Worm (Caenorhabditis elegans) whole organism, L2 larva: ENCODE results near the gene ZC190.6.
"Not testable (repeated sequence)": the region's sequence is repeated elsewhere in the genome, so short reads cannot be mapped to it uniquely, and the experiment has no call there.

Source experiments
- C34F6.9 ChIP-seq: fragments of 150-350 bp; optimal IDR thresholded peaks from 2 replicates; lab custom pipeline; 2014; ENCODE audit warnings: missing biosample characterization, missing genetic modification characterization
- R02D3.7 ChIP-seq: fragments of 150-350 bp; optimal IDR thresholded peaks from 2 replicates; lab custom pipeline; 2014; ENCODE audit warnings: missing biosample characterization, missing genetic modification characterization
- Y55F3AM.14 ChIP-seq: fragments of 200-800 bp; sonication (Bioruptor generic); optimal IDR thresholded peaks from 2 replicates; lab custom pipeline; 2018; ENCODE audit warnings: mild to moderate bottlenecking, missing genetic modification characterization, missing compliant biosample characterization
- ZK546.5 ChIP-seq: sonication (generic microtip); optimal IDR thresholded peaks from 2 replicates; lab custom pipeline; 2017; ENCODE audit warnings: missing biosample characterization, missing genetic modification characterization
- alr-1 ChIP-seq: fragments of 150-350 bp; optimal IDR thresholded peaks from 2 replicates; lab custom pipeline; 2014; ENCODE audit warnings: missing biosample characterization, missing genetic modification characterization
- ama-1 ChIP-seq: fragments of 150-350 bp; optimal IDR thresholded peaks from 2 replicates; lab custom pipeline; 2018; ENCODE audit warnings: inconsistent platforms
- ceh-82 ChIP-seq: fragments of 150-350 bp; optimal IDR thresholded peaks from 2 replicates; lab custom pipeline; 2014; ENCODE audit warnings: missing biosample characterization, missing genetic modification characterization
- crh-2 ChIP-seq: sonication (generic microtip); optimal IDR thresholded peaks from 2 replicates; lab custom pipeline; 2017; ENCODE audit warnings: missing biosample characterization, missing genetic modification characterization
- egl-27 ChIP-seq: sonication (generic microtip); optimal IDR thresholded peaks from 3 replicates; lab custom pipeline; 2017; ENCODE audit warnings: missing biosample characterization, missing genetic modification reagents, missing genetic modification characterization
- elt-1 ChIP-seq: fragments of 150-350 bp; optimal IDR thresholded peaks from 2 replicates; lab custom pipeline; 2014; ENCODE audit warnings: missing biosample characterization, missing genetic modification characterization
- elt-3 ChIP-seq: sonication (generic microtip); optimal IDR thresholded peaks from 2 replicates; lab custom pipeline; 2017; ENCODE audit warnings: missing biosample characterization, missing genetic modification characterization
- fos-1 ChIP-seq: fragments of 150-350 bp; optimal IDR thresholded peaks from 2 replicates; lab custom pipeline; 2014; ENCODE audit warnings: missing biosample characterization, missing genetic modification characterization
- lin-11 ChIP-seq: fragments of 150-350 bp; sonication (generic microtip); optimal IDR thresholded peaks from 2 replicates; lab custom pipeline; 2014; ENCODE audit warnings: missing biosample characterization, missing genetic modification characterization, inconsistent platforms, mixed read lengths
- lsy-2 ChIP-seq, 2 experiments: fragments of 150-350 bp in 1 of 2; sonication (generic microtip) in 1 of 2; optimal IDR thresholded peaks; 2 replicates each; lab custom pipeline; 2014 to 2017; ENCODE audit warnings: missing biosample characterization in 2 of 2, missing genetic modification characterization in 2 of 2
- mab-5 ChIP-seq: fragments of 150-350 bp; optimal IDR thresholded peaks from 2 replicates; lab custom pipeline; 2014; ENCODE audit warnings: missing biosample characterization, missing genetic modification characterization
- mbf-1 ChIP-seq: sonication (generic microtip); optimal IDR thresholded peaks from 2 replicates; lab custom pipeline; 2017; ENCODE audit warnings: missing biosample characterization, missing genetic modification characterization
- nhr-10 ChIP-seq: sonication (generic microtip); optimal IDR thresholded peaks from 2 replicates; lab custom pipeline; 2017; ENCODE audit warnings: missing biosample characterization, missing genetic modification characterization
- nhr-11 ChIP-seq: fragments of 150-350 bp; optimal IDR thresholded peaks from 2 replicates; lab custom pipeline; 2014; ENCODE audit warnings: missing biosample characterization, missing genetic modification characterization
- nhr-12 ChIP-seq: fragments of 150-350 bp; optimal IDR thresholded peaks from 2 replicates; lab custom pipeline; 2014; ENCODE audit warnings: missing biosample characterization, missing genetic modification characterization
- nhr-21 ChIP-seq: fragments of 150-350 bp; optimal IDR thresholded peaks from 2 replicates; lab custom pipeline; 2014; ENCODE audit warnings: missing biosample characterization, missing genetic modification characterization
- nhr-237 ChIP-seq: fragments of 150-350 bp; optimal IDR thresholded peaks from 2 replicates; lab custom pipeline; 2014; ENCODE audit warnings: missing biosample characterization, missing genetic modification characterization
- nhr-25 ChIP-seq: fragments of 150-350 bp; sonication (generic microtip); optimal IDR thresholded peaks from 3 replicates; lab custom pipeline; 2014; ENCODE audit warnings: missing biosample characterization, missing genetic modification characterization
- nhr-6 ChIP-seq: fragments of 150-350 bp; optimal IDR thresholded peaks from 2 replicates; lab custom pipeline; 2014; ENCODE audit warnings: missing biosample characterization, missing genetic modification characterization
- nhr-77 ChIP-seq: fragments of 150-350 bp; optimal IDR thresholded peaks from 2 replicates; lab custom pipeline; 2014; ENCODE audit warnings: missing biosample characterization, missing genetic modification characterization
- sem-4 ChIP-seq: fragments of 150-350 bp; optimal IDR thresholded peaks from 2 replicates; lab custom pipeline; 2014; ENCODE audit warnings: missing biosample characterization, missing genetic modification reagents, missing genetic modification characterization
- skn-1 ChIP-seq: sonication (generic microtip); optimal IDR thresholded peaks from 2 replicates; lab custom pipeline; 2017; ENCODE audit warnings: missing biosample characterization, missing genetic modification characterization
- sma-3 ChIP-seq: sonication (generic microtip); optimal IDR thresholded peaks from 2 replicates; lab custom pipeline; 2016; ENCODE audit warnings: missing genetic modification reagents, missing genetic modification characterization, missing compliant biosample characterization
- snpc-4 ChIP-seq: fragments of 150-350 bp; optimal IDR thresholded peaks from 2 replicates; lab custom pipeline; 2014; ENCODE audit warnings: missing biosample characterization, missing genetic modification characterization
- unc-39 ChIP-seq: fragments of 150-350 bp; optimal IDR thresholded peaks from 2 replicates; lab custom pipeline; 2014; ENCODE audit warnings: missing biosample characterization, missing genetic modification characterization
- unc-62 ChIP-seq: fragments of 150-350 bp; optimal IDR thresholded peaks from 2 replicates; lab custom pipeline; 2014; ENCODE audit warnings: missing biosample characterization, missing genetic modification reagents, missing genetic modification characterization
- zag-1 ChIP-seq: fragments of 150-350 bp; optimal IDR thresholded peaks from 2 replicates; lab custom pipeline; 2014; ENCODE audit warnings: missing biosample characterization, missing genetic modification characterization
- ztf-1 ChIP-seq: fragments of 200-800 bp; sonication (Bioruptor generic); conservative IDR thresholded peaks from 2 replicates; pipeline ENCODE4 v1.3.6; 2022; ENCODE audit warnings: missing genetic modification characterization, missing compliant biosample characterization
- ztf-11 ChIP-seq: sonication (generic microtip); optimal IDR thresholded peaks from 2 replicates; lab custom pipeline; 2017; ENCODE audit warnings: missing biosample characterization, missing genetic modification characterization

Gene ZC190.6

ce11 chrV:8696218-8696617 is 19.1 kb upstream of the ZC190.6 start, which contains the start of gene ZC190.10:
Gene ZC190.10 (minus strand): TSS chrV:8696318.
- TF ChIP-seq mbf-1 (tag; lab: Kevin White, UChicago); Y55F3AM.14; nhr-12 (tag; lab: Kevin White, UChicago): not testable (repeated sequence)
- TF ChIP-seq, all 48 proteins: peak for 0; not testable (repeated sequence) for 48

DNA sequence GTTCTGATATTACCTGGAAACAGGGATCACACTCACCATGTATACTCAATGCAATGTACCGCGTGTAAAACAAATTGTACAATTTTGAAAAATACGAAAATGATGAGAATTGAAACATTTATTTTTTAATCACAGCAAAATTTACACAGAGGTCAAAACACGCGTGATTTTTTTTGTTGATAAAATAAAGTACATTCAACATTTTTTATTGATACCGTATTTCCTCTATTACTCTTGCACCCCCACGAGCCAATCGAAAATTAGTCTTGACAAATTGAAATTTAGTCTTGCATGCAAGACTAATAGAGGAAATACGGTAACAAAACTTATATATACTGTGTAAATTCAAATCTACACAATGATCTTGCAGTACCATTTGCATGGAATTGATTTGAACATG is 10.6 kb upstream of the ZC190.6 start, which contains the start of gene ZC190.8:
ZC190.8 (minus strand) TSS at position 101 of the 400 bp plus-strand sequence.
- TF ChIP-seq lsy-2 (tag; optimal IDR thresholded peaks at IDR 0.05; lab: Kevin White, UChicago): no peak
- no peak for TF ChIP-seq nhr-6 (tag; lab: Kevin White, UChicago)
- TF ChIP-seq ztf-11: no peak
- TF ChIP-seq unc-39 (tag; lab: Kevin White, UChicago): no peak
- TF ChIP-seq elt-1: no peak
- TF ChIP-seq egl-27 (tag; lab: Kevin White, UChicago): no peak
- TF ChIP-seq ceh-82: no peak
- no peak for TF ChIP-seq crh-2
- no peak for TF ChIP-seq ztf-1

DNA sequence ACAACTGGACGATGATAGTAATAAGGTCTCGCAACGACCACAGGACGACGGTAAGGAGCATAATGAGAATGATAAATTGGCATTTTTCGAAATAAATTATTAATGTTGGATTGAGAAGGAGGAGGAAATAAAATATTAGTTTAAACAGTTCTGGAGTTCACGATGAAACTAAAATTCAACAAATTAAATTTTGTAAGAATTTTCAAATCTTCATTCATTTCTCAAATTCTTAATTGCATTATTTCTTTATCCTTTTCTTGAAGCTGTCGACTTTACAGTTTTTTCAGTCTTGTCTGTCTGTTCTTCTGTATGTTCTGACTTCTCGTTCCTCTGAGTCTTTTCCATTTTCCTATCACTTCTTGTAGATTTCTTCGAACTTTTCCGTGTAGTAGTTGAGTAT is 9.7 kb upstream of the ZC190.6 start, which contains the start of gene ZC190.7:
ZC190.7 (minus strand) TSS at position 101 of the 400 bp plus-strand sequence.
- TF ChIP-seq nhr-77 (tag; lab: Kevin White, UChicago): no peak
- no peak for TF ChIP-seq Y55F3AM.14
- no peak for TF ChIP-seq sma-3 (GFP tag; lab: Kevin White, UChicago)
- TF ChIP-seq lsy-2 (tag; optimal IDR thresholded peaks at IDR 0.05; lab: Kevin White, UChicago): no peak
- no peak for TF ChIP-seq ceh-82
- TF ChIP-seq mab-5 (tag; lab: Kevin White, UChicago): no peak
- no peak for TF ChIP-seq nhr-25
- TF ChIP-seq nhr-237: no peak
- TF ChIP-seq elt-3 (tag; lab: Kevin White, UChicago): no peak
- no peak for TF ChIP-seq elt-1
- TF ChIP-seq nhr-11 (tag; lab: Kevin White, UChicago): no peak
- TF ChIP-seq snpc-4 (tag; lab: Kevin White, UChicago): no peak
- no peak for TF ChIP-seq R02D3.7 (tag; lab: Kevin White, UChicago)

- TF ChIP-seq ZK546.5 (tag; lab: Kevin White, UChicago): no peak
- no peak for TF ChIP-seq nhr-25
- TF ChIP-seq Y55F3AM.14: no peak
- no peak for TF ChIP-seq C34F6.9 (tag; lab: Kevin White, UChicago)
- TF ChIP-seq snpc-4 (tag; lab: Kevin White, UChicago): no peak
- no peak for TF ChIP-seq R02D3.7 (tag; lab: Kevin White, UChicago)
- TF ChIP-seq ztf-11: no peak
- TF ChIP-seq nhr-6 (tag; lab: Kevin White, UChicago): no peak
- TF ChIP-seq zag-1: no peak
- no peak for TF ChIP-seq sem-4
- TF ChIP-seq nhr-77 (tag; lab: Kevin White, UChicago): no peak
- no peak for TF ChIP-seq nhr-21 (tag; lab: Kevin White, UChicago)
- TF ChIP-seq lin-11 (tag; lab: Kevin White, UChicago): no peak
- no peak for TF ChIP-seq ceh-82
- no peak for TF ChIP-seq unc-39 (tag; lab: Kevin White, UChicago)
- TF ChIP-seq alr-1 (tag; lab: Kevin White, UChicago): no peak
- no peak for TF ChIP-seq nhr-237
- TF ChIP-seq skn-1 (tag; lab: Kevin White, UChicago): no peak
- no peak for TF ChIP-seq unc-62 (GFP tag; lab: Kevin White, UChicago)
- no peak for TF ChIP-seq nhr-10 (tag; lab: Kevin White, UChicago)
These were observed 6.7 kb upstream of the ZC190.6 start for ce11 chrV:8683787-8684186.

DNA sequence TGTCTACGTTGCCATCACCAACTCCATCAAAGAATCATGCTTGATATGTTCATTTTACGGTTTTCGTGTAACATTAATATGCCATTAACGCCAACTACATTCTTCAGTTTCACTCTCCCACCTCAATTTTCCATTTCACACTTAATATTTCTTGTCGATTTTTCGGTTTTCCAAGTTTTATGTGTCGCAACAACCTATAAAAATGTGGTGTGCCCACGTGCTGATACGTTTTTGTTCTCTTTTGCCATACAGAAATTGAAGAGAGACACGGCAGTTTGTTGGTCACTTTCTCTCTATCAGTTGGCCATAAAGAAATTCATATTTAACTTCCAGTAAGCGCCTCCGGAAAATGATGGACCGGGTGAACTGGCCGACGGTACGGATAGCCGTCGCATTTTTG is 5.6 kb upstream of the ZC190.6 start, which contains the start of gene cln-3.3:
cln-3.3 (plus strand) TSS at position 334 of the 400 bp plus-strand sequence.
- no peak for TF ChIP-seq elt-1
- TF ChIP-seq ama-1: no peak
- no peak for TF ChIP-seq egl-27 (tag; lab: Kevin White, UChicago)
- no peak for TF ChIP-seq skn-1 (tag; lab: Kevin White, UChicago)
- TF ChIP-seq nhr-6 (tag; lab: Kevin White, UChicago): no peak
- peak; percentile 15 for TF ChIP-seq fos-1 (tag; lab: Kevin White, UChicago)

- TF ChIP-seq ceh-82 (no peak), nhr-11 (tag; lab: Kevin White, UChicago) (no peak)
- TF ChIP-seq, all 48 proteins: peak for 0
These were observed 4.0 kb upstream of the ZC190.6 start, which contains the start of gene ZC190.2 for ce11 chrV:8681050-8681449. Gene ZC190.2 (plus strand): TSS chrV:8681350.
